Worm (Caenorhabditis elegans) whole organism, L4 larva: ENCODE data around the gene moa-2.

Source experiments
- F44E2.7 ChIP-seq: fragments of 200-800 bp; sonication (Bioruptor generic); IDR thresholded peaks from 2 replicates; pipeline ENCODE4 v2.1.2; 2022; ENCODE audit warnings: missing genetic modification characterization, missing compliant biosample characterization
- F49E8.2 ChIP-seq: sonication (generic microtip); optimal IDR thresholded peaks from 2 replicates; lab custom pipeline; 2016; ENCODE audit warnings: missing compliant biosample characterization, mild to moderate bottlenecking, missing genetic modification characterization, borderline replicate concordance
- Y48G9A.11 ChIP-seq: fragments of 200-800 bp; sonication (Bioruptor generic); IDR thresholded peaks from 2 replicates; pipeline ENCODE4 v1.3.6; 2022; ENCODE audit warnings: missing genetic modification reagents, missing genetic modification characterization, missing compliant biosample characterization
- Y5F2A.4 ChIP-seq: fragments of 200-800 bp; sonication (Bioruptor generic); optimal IDR thresholded peaks from 2 replicates; lab custom pipeline; 2018; ENCODE audit warnings: mild to moderate bottlenecking, missing genetic modification characterization, missing compliant biosample characterization
- ZK337.2 ChIP-seq: fragments of 200-800 bp; sonication (Bioruptor generic); IDR thresholded peaks from 2 replicates; pipeline ENCODE4 v1.3.6; 2022; ENCODE audit warnings: missing genetic modification reagents, missing genetic modification characterization, missing compliant biosample characterization
- ZK546.5 ChIP-seq, 2 experiments: sonication (generic microtip); optimal IDR thresholded peaks; 2 replicates each; lab custom pipeline; 2017; ENCODE audit warnings: missing biosample characterization in 2 of 2, missing genetic modification characterization in 2 of 2
- aha-1 ChIP-seq: fragments of 150-350 bp; peaks from one replicate; lab custom pipeline; 2014; ENCODE audit warnings: missing biosample characterization, missing genetic modification characterization
- aly-2 ChIP-seq: sonication (generic microtip); optimal IDR thresholded peaks from 2 replicates; lab custom pipeline; 2018; ENCODE audit warnings: missing biosample characterization, missing genetic modification characterization
- ama-1 ChIP-seq: fragments of 150-350 bp; optimal IDR thresholded peaks from 2 replicates; lab custom pipeline; 2014; ENCODE audit warnings: inconsistent platforms, mixed read lengths
- ceh-20 ChIP-seq: fragments of 200-800 bp; sonication (Bioruptor generic); IDR thresholded peaks from 2 replicates; pipeline ENCODE4 v1.3.6; 2022; ENCODE audit warnings: missing genetic modification reagents, missing genetic modification characterization, missing compliant biosample characterization
- ceh-28 ChIP-seq: fragments of 150-350 bp; optimal IDR thresholded peaks from 2 replicates; lab custom pipeline; 2014; ENCODE audit warnings: missing biosample characterization, missing genetic modification reagents, missing genetic modification characterization
- ceh-82 ChIP-seq: sonication (generic microtip); optimal IDR thresholded peaks from 2 replicates; lab custom pipeline; 2017; ENCODE audit warnings: missing biosample characterization, missing genetic modification characterization
- cey-2 ChIP-seq: sonication (generic microtip); optimal IDR thresholded peaks from 3 replicates; lab custom pipeline; 2017; ENCODE audit warnings: missing genetic modification characterization, mild to moderate bottlenecking, missing compliant biosample characterization, antibody characterized with exemption, borderline replicate concordance; ENCODE audit not compliant: insufficient read depth
- daf-16 ChIP-seq, 3 experiments: sonication (generic microtip); optimal IDR thresholded peaks; 2 replicates each; lab custom pipeline; 2016 to 2017; ENCODE audit warnings: missing genetic modification characterization in 3 of 3, missing genetic modification reagents in 3 of 3, mild to moderate bottlenecking in 2 of 3, missing compliant biosample characterization in 2 of 3, missing biosample characterization in 1 of 3, moderate library complexity in 1 of 3
- dmd-8 ChIP-seq: fragments of 200-800 bp; sonication (Bioruptor generic); IDR thresholded peaks from 2 replicates; pipeline ENCODE4 v1.3.6; 2022; ENCODE audit warnings: missing genetic modification characterization, missing compliant biosample characterization
- dpl-1 ChIP-seq: fragments of 150-350 bp; optimal IDR thresholded peaks from 2 replicates; lab custom pipeline; 2014; ENCODE audit warnings: missing biosample characterization, missing genetic modification reagents, missing genetic modification characterization
- duxl-1 ChIP-seq: sonication (generic microtip); optimal IDR thresholded peaks from 2 replicates; lab custom pipeline; 2016; ENCODE audit warnings: mild to moderate bottlenecking, missing genetic modification characterization, moderate library complexity, missing compliant biosample characterization; ENCODE audit not compliant: poor library complexity
- egl-27 ChIP-seq: sonication (generic microtip); optimal IDR thresholded peaks from 3 replicates; lab custom pipeline; 2017; ENCODE audit warnings: missing biosample characterization, missing genetic modification reagents, missing genetic modification characterization
- egl-43 ChIP-seq: fragments of 200-800 bp; sonication (Bioruptor generic); IDR thresholded peaks from 2 replicates; pipeline ENCODE4 v1.3.6; 2022; ENCODE audit warnings: missing genetic modification reagents, missing genetic modification characterization, missing compliant biosample characterization
- gei-8 ChIP-seq: fragments of 200-800 bp; sonication (Bioruptor generic); optimal IDR thresholded peaks from 2 replicates; lab custom pipeline; 2018; ENCODE audit warnings: mild to moderate bottlenecking, missing genetic modification characterization, missing compliant biosample characterization
- hif-1 ChIP-seq, 2 experiments: sonication (generic microtip); optimal IDR thresholded peaks; 2 replicates each; lab custom pipeline; 2016 to 2017; ENCODE audit warnings: missing compliant biosample characterization in 2 of 2, missing genetic modification characterization in 2 of 2, missing genetic modification reagents in 2 of 2, missing genotype in 2 of 2, mild to moderate bottlenecking in 1 of 2
- hlh-30 ChIP-seq: sonication (generic microtip); optimal IDR thresholded peaks from 2 replicates; lab custom pipeline; 2017; ENCODE audit warnings: antibody characterized with exemption, mild to moderate bottlenecking, missing genetic modification characterization, missing compliant biosample characterization; ENCODE audit not compliant: insufficient read depth
- hmg-1.1 ChIP-seq: fragments of 200-800 bp; sonication (Bioruptor generic); IDR thresholded peaks from 2 replicates; pipeline ENCODE4 v1.3.6; 2022; ENCODE audit warnings: missing genetic modification reagents, missing genetic modification characterization, missing compliant biosample characterization
- lim-7 ChIP-seq: fragments of 200-800 bp; sonication (Bioruptor generic); IDR thresholded peaks from 2 replicates; pipeline ENCODE4 v1.3.6; 2022; ENCODE audit warnings: missing genetic modification characterization, missing compliant biosample characterization
- lin-1 ChIP-seq: fragments of 200-800 bp; sonication (Bioruptor generic); IDR thresholded peaks from 2 replicates; pipeline ENCODE4 v1.3.6; 2022; ENCODE audit warnings: missing genetic modification reagents, missing genetic modification characterization, missing compliant biosample characterization
- lir-3 ChIP-seq: sonication (generic microtip); optimal IDR thresholded peaks from 2 replicates; lab custom pipeline; 2016; ENCODE audit warnings: mild to moderate bottlenecking, missing genetic modification characterization, missing compliant biosample characterization
- lsy-2 ChIP-seq, 2 experiments: fragments of 150-350 bp in 1 of 2; sonication (generic microtip) in 1 of 2; optimal IDR thresholded peaks; 2 replicates each; lab custom pipeline; 2014 to 2017; ENCODE audit warnings: missing biosample characterization in 2 of 2, missing genetic modification characterization in 2 of 2
- madf-5 ChIP-seq, 2 experiments: fragments of 200-800 bp; sonication (Bioruptor generic); IDR thresholded peaks; 2 replicates each; pipeline ENCODE4 v1.3.6; 2022; ENCODE audit warnings: missing compliant biosample characterization in 2 of 2, missing genetic modification characterization in 2 of 2
- mdt-29 ChIP-seq: fragments of 200-800 bp; sonication (Bioruptor generic); IDR thresholded peaks from 2 replicates; pipeline ENCODE4 v1.3.6; 2022; ENCODE audit warnings: missing genetic modification reagents, missing genetic modification characterization, missing compliant biosample characterization
- mxl-3 ChIP-seq: fragments of 200-800 bp; sonication (Bioruptor generic); optimal IDR thresholded peaks from 2 replicates; lab custom pipeline; 2018; ENCODE audit warnings: mild to moderate bottlenecking, missing genetic modification characterization, missing compliant biosample characterization
- nhr-11 ChIP-seq: fragments of 150-350 bp; optimal IDR thresholded peaks from 2 replicates; lab custom pipeline; 2014; ENCODE audit warnings: missing biosample characterization, missing genetic modification characterization
- nhr-111 ChIP-seq: fragments of 200-800 bp; sonication (Bioruptor generic); optimal IDR thresholded peaks from 2 replicates; lab custom pipeline; 2018; ENCODE audit warnings: mild to moderate bottlenecking, missing genetic modification characterization, missing compliant biosample characterization
- nhr-25 ChIP-seq: sonication (generic microtip); optimal IDR thresholded peaks from 2 replicates; lab custom pipeline; 2017; ENCODE audit warnings: missing genetic modification characterization, mild to moderate bottlenecking, missing compliant biosample characterization, antibody characterized with exemption, moderate library complexity, borderline replicate concordance; ENCODE audit not compliant: insufficient read depth
- nhr-42 ChIP-seq: fragments of 200-800 bp; sonication (Bioruptor generic); IDR thresholded peaks from 2 replicates; pipeline ENCODE4 v1.3.6; 2022; ENCODE audit warnings: missing genetic modification characterization, missing compliant biosample characterization
- nhr-48 ChIP-seq: sonication (generic microtip); optimal IDR thresholded peaks from 2 replicates; lab custom pipeline; 2016; ENCODE audit warnings: mild to moderate bottlenecking, missing genetic modification characterization, missing compliant biosample characterization
- nhr-6 ChIP-seq: fragments of 150-350 bp; optimal IDR thresholded peaks from 2 replicates; lab custom pipeline; 2014; ENCODE audit warnings: missing biosample characterization, missing genetic modification characterization
- nhr-76 ChIP-seq: fragments of 150-350 bp; optimal IDR thresholded peaks from 2 replicates; lab custom pipeline; 2014; ENCODE audit warnings: missing biosample characterization, missing genetic modification characterization
- nhr-77 ChIP-seq: fragments of 150-350 bp; optimal IDR thresholded peaks from 2 replicates; lab custom pipeline; 2014; ENCODE audit warnings: missing biosample characterization, missing genetic modification characterization
- rbr-2 ChIP-seq: sonication (generic microtip); optimal IDR thresholded peaks from 2 replicates; lab custom pipeline; 2016; ENCODE audit warnings: missing genotype, missing genetic modification characterization, missing compliant biosample characterization
- saeg-2 ChIP-seq: fragments of 200-800 bp; sonication (Bioruptor generic); IDR thresholded peaks from 2 replicates; pipeline ENCODE4 v1.3.6; 2022; ENCODE audit warnings: missing genetic modification reagents, missing genetic modification characterization, missing compliant biosample characterization
- skn-1 ChIP-seq: fragments of 150-350 bp; optimal IDR thresholded peaks from 2 replicates; lab custom pipeline; 2014; ENCODE audit warnings: missing biosample characterization, missing genetic modification characterization
- snpc-1.2 ChIP-seq: fragments of 200-800 bp; sonication (Bioruptor generic); IDR thresholded peaks from 2 replicates; pipeline ENCODE4 v1.3.6; 2022; ENCODE audit warnings: missing genetic modification reagents, missing genetic modification characterization, missing compliant biosample characterization
- spr-1 ChIP-seq: sonication (generic microtip); optimal IDR thresholded peaks from 2 replicates; lab custom pipeline; 2016; ENCODE audit warnings: mild to moderate bottlenecking, missing genetic modification characterization, missing compliant biosample characterization
- tra-1 ChIP-seq: fragments of 200-800 bp; sonication (Bioruptor generic); IDR thresholded peaks from 2 replicates; pipeline ENCODE4 v1.3.6; 2022; ENCODE audit warnings: missing genetic modification reagents, missing genetic modification characterization, missing compliant biosample characterization
- unc-39 ChIP-seq: sonication (generic microtip); optimal IDR thresholded peaks from 2 replicates; lab custom pipeline; 2017; ENCODE audit warnings: missing biosample characterization, missing genetic modification characterization
- vab-7 ChIP-seq: fragments of 200-800 bp; sonication (Bioruptor generic); IDR thresholded peaks from 2 replicates; pipeline ENCODE4 v1.3.6; 2022; ENCODE audit warnings: missing genetic modification reagents, missing genetic modification characterization, missing compliant biosample characterization
- zip-11 ChIP-seq: fragments of 200-800 bp; sonication (Bioruptor generic); IDR thresholded peaks from 2 replicates; pipeline ENCODE4 v1.3.6; 2022; ENCODE audit warnings: missing genetic modification characterization, missing compliant biosample characterization
- zip-2 ChIP-seq: fragments of 150-350 bp; optimal IDR thresholded peaks from 2 replicates; lab custom pipeline; 2014; ENCODE audit warnings: missing biosample characterization, missing genetic modification characterization
- ztf-11 ChIP-seq: fragments of 150-350 bp; optimal IDR thresholded peaks from 2 replicates; lab custom pipeline; 2014; ENCODE audit warnings: missing biosample characterization, missing genetic modification characterization
- ztf-7 ChIP-seq: fragments of 150-350 bp; optimal IDR thresholded peaks from 2 replicates; lab custom pipeline; 2014; ENCODE audit warnings: missing biosample characterization, missing genetic modification characterization

Gene moa-2

DNA sequence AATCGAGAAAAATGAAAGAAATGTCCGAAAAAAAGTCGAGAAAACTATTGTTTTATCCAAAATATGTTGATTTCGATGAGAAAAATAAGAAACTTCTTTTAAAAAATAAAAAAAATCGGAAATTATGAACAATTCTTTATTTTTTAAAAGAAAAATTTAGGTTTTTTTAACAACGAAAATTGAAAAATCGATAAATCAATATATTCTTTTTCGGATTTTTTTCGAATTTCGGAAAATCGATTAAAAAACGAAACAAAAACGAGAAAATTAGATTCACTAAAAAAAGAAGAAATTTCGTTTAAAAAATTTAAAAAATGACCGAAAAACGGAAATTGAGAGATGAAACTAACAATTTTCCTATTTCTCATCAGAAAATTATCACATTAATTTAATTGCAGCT, 28.8 kb downstream of the moa-2 start:
- no peak for TF ChIP-seq egl-43 (GFP tag; lab: Robert Waterston, UW)
- TF ChIP-seq ceh-28, result peak; percentile 80

DNA sequence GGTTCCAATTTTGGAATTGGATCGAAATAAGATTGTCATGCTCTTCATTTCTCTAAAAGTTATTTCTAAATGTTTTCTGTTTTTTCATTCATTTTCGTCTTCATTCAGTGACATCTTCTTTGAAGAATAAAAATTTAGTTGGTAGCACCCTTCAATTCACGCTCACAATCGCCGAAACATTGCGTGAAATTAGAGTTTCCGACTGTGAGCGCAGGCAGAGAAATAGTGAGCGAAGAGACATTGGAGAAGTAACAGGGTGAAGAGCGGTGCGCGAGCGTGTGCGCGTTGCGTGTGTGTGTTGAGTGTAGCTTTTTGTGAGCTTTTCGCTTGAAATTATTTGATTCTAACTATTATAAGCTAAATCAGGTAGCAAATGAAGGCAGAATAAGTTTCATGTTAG, 29.4 kb downstream of the moa-2 start:
- TF ChIP-seq dmd-8 (GFP tag; lab: Robert Waterston, UW) (no peak), nhr-48 (no peak), egl-27 (tag; lab: Kevin White, UChicago) (no peak), ztf-11 (tag; lab: Kevin White, UChicago) (no peak), nhr-111 (no peak), nhr-76 (no peak), dpl-1 (GFP tag; lab: Kevin White, UChicago) (peak; percentile 18), rbr-2 (tag; lab: Kevin White, UChicago) (peak; percentile 48), nhr-25 (tag; lab: Kevin White, UChicago) (peak; percentile 40), lsy-2 (tag; optimal IDR thresholded peaks at IDR 0.05; lab: Kevin White, UChicago) (peak in 1 of 2 experiments; percentile 58), F49E8.2 (tag; lab: Kevin White, UChicago) (no peak), zip-11 (GFP tag; lab: Robert Waterston, UW) (no peak), lim-7 (no peak), skn-1 (tag; lab: Kevin White, UChicago) (no peak), lir-3 (tag; lab: Kevin White, UChicago) (no peak), egl-43 (GFP tag; lab: Robert Waterston, UW) (no peak), mxl-3 (GFP tag; lab: Kevin White, UChicago) (peak; percentile 0), F44E2.7 (GFP tag; lab: Robert Waterston, UW) (no peak), ZK546.5 (tag; optimal IDR thresholded peaks at IDR 0.05; lab: Kevin White, UChicago) (no peak), daf-16 (GFP tag; optimal IDR thresholded peaks at IDR 0.05; lab: Kevin White, UChicago) (no peak), daf-16 (tag; optimal IDR thresholded peaks at IDR 0.05; lab: Kevin White, UChicago) (peak; percentile 23), hif-1 (tag; optimal IDR thresholded peaks at IDR 0.05; lab: Kevin White, UChicago) (peak in 1 of 2 experiments; percentile 11), lin-1 (GFP tag; lab: Robert Waterston, UW) (no peak), spr-1 (tag; lab: Kevin White, UChicago) (no peak), nhr-77 (tag; lab: Kevin White, UChicago) (peak; percentile 63), ceh-20 (GFP tag; lab: Robert Waterston, UW) (no peak), ama-1 (lab: Kevin White, UChicago) (no peak), duxl-1 (tag; lab: Kevin White, UChicago) (no peak), zip-2 (tag; lab: Kevin White, UChicago) (no peak), ceh-82 (no peak), nhr-6 (tag; lab: Kevin White, UChicago) (peak; percentile 31), hlh-30 (tag; lab: Kevin White, UChicago) (peak; percentile 38), hmg-1.1 (GFP tag; lab: Robert Waterston, UW) (peak; percentile 52), mdt-29 (GFP tag; lab: Robert Waterston, UW) (no peak), madf-5 (GFP tag; IDR thresholded peaks at IDR 0.05; lab: Robert Waterston, UW) (no peak), saeg-2 (no peak), unc-39 (tag; lab: Kevin White, UChicago) (no peak), nhr-42 (no peak), Y5F2A.4 (GFP tag; lab: Kevin White, UChicago) (no peak), cey-2 (tag; lab: Kevin White, UChicago) (no peak), tra-1 (GFP tag; lab: Robert Waterston, UW) (no peak), ztf-7 (tag; lab: Kevin White, UChicago) (no peak), Y48G9A.11 (GFP tag; lab: Robert Waterston, UW) (no peak), gei-8 (no peak), nhr-11 (tag; lab: Kevin White, UChicago) (no peak), snpc-1.2 (no peak), aly-2 (no peak), ZK337.2 (GFP tag; lab: Robert Waterston, UW) (no peak), aha-1 (peak; percentile 57), vab-7 (GFP tag; lab: Robert Waterston, UW) (no peak)
